ENCODE assay signal across 5 fruit fly cellular contexts in the genomic region with DNA sequence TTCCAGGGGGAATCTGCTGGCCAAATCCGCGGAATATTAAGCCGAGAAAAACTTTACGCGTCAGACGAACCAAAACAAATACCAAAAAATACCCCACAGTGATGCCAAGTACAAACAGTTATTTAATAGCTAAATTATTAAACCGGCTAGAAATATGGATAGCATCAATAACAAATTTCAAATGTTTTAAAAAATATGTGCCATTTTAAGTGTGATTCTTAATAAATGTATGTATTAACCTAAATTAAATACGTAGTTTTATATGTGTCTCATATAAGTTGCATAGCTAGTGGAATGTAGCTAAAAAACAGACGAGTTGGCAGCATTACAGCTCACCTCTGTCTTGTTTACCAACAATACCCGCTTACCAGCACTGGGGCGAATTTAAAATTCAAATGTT.
A peak's percentile ranks its signal among the peaks of the same experiment; 100 is the strongest.
TF ChIP-seq lines count a peak whose summit lies in the region.

A gene (minus strand): TSS at position 54 of the 400 bp plus-strand sequence.

- TF ChIP-seq CTCF in whole organism, embryonic (GFP tag; optimal IDR thresholded peaks at IDR 0.05; lab: Kevin White, UChicago) = no peak

TF ChIP-seq in whole organism, adult, 20 proteins besides CTCF, POLR2A, EP300 and RAD21 (continues in another document):
- TF ChIP-seq cic (GFP tag; optimal IDR thresholded peaks at IDR 0.05; lab: Kevin White, UChicago) (peak; percentile 23), CG5204 (GFP tag; optimal IDR thresholded peaks at IDR 0.05; lab: Kevin White, UChicago) (no peak), CG7101 (tag; optimal IDR thresholded peaks at IDR 0.05; lab: Kevin White, UChicago) (peak; percentile 77), CG33017 (tag; optimal IDR thresholded peaks at IDR 0.05; lab: Kevin White, UChicago) (peak; percentile 45), Hr96 (GFP tag; optimal IDR thresholded peaks at IDR 0.05; lab: Kevin White, UChicago) (peak; percentile 68), CG12768 (GFP tag; optimal IDR thresholded peaks at IDR 0.05; lab: Kevin White, UChicago) (peak; percentile 73), Mnt (GFP tag; optimal IDR thresholded peaks at IDR 0.05; lab: Kevin White, UChicago) (peak; percentile 41), bab1 (GFP tag; optimal IDR thresholded peaks at IDR 0.05; lab: Kevin White, UChicago) (peak; percentile 61), pad (GFP tag; optimal IDR thresholded peaks at IDR 0.05; lab: Kevin White, UChicago) (peak; percentile 70), CG7045 (GFP tag; optimal IDR thresholded peaks at IDR 0.05; lab: Kevin White, UChicago) (peak; percentile 67), Clk (GFP tag; optimal IDR thresholded peaks at IDR 0.05; lab: Kevin White, UChicago) (peak; percentile 52), tj (GFP tag; optimal IDR thresholded peaks at IDR 0.05; lab: Kevin White, UChicago) (peak; percentile 42), kay (GFP tag; lab: Kevin White, UChicago; ENCODE audit: borderline replicate concordance) (no peak), toe (GFP tag; optimal IDR thresholded peaks at IDR 0.05; lab: Kevin White, UChicago) (peak; percentile 79), cnc (optimal IDR thresholded peaks at IDR 0.05; lab: Kevin White, UChicago) (no peak), CG1620 (GFP tag; optimal IDR thresholded peaks at IDR 0.05; lab: Kevin White, UChicago) (peak; percentile 82), ovo (GFP tag; optimal IDR thresholded peaks at IDR 0.05; lab: Kevin White, UChicago) (peak; percentile 52)

TF ChIP-seq in whole organism, embryonic, 481 proteins besides CTCF, POLR2A, EP300 and RAD21 (continues in another document):
- TF ChIP-seq HmgD (GFP tag; optimal IDR thresholded peaks at IDR 0.05; lab: Kevin White, UChicago) = peak; percentile 6
- peak; percentile 80 for TF ChIP-seq lmd (GFP tag; IDR thresholded peaks at IDR 0.05; lab: Robert Waterston, UW)
- TF ChIP-seq CG10654 (GFP tag; optimal IDR thresholded peaks at IDR 0.05; lab: Kevin White, UChicago) = peak; percentile 68
- peak; percentile 78 for TF ChIP-seq E2f2 (GFP tag; IDR thresholded peaks at IDR 0.05; lab: Robert Waterston, UW)
- TF ChIP-seq CG15479 (GFP tag; optimal IDR thresholded peaks at IDR 0.05; lab: Kevin White, UChicago) = no peak
- TF ChIP-seq CG17912 (GFP tag; optimal IDR thresholded peaks at IDR 0.05; lab: Kevin White, UChicago) = no peak
- 0 out of 3 replicates have a peak, but pooled peaks have one; percentile 13 for TF ChIP-seq ase (GFP tag; IDR thresholded peaks at IDR 0.05; lab: Robert Waterston, UW)
- no peak for TF ChIP-seq danr (GFP tag; IDR thresholded peaks at IDR 0.05; lab: Robert Waterston, UW)
- TF ChIP-seq salm (tag; optimal IDR thresholded peaks at IDR 0.05; lab: Kevin White, UChicago) = no peak
- TF ChIP-seq pb (GFP tag; optimal IDR thresholded peaks at IDR 0.05; lab: Kevin White, UChicago) = no peak
- peak; percentile 73; the same call in 1 of the 2 replicates for TF ChIP-seq klu (GFP tag; IDR thresholded peaks at IDR 0.05; lab: Robert Waterston, UW)
- TF ChIP-seq ewg (GFP tag; optimal IDR thresholded peaks at IDR 0.05; lab: Kevin White, UChicago) = peak; percentile 61
- TF ChIP-seq ttk (GFP tag; IDR thresholded peaks at IDR 0.05; lab: Robert Waterston, UW) = peak; percentile 19; the same call in 1 of the 2 replicates
- peak; percentile 65 for TF ChIP-seq pzg (GFP tag; optimal IDR thresholded peaks at IDR 0.05; lab: Kevin White, UChicago)
- no peak for TF ChIP-seq wek (GFP tag; optimal IDR thresholded peaks at IDR 0.05; lab: Kevin White, UChicago)
- no peak for TF ChIP-seq ap (GFP tag; IDR thresholded peaks at IDR 0.05; lab: Robert Waterston, UW)
- TF ChIP-seq CG9817 (tag; optimal IDR thresholded peaks at IDR 0.05; lab: Kevin White, UChicago) = peak; percentile 81

TF ChIP-seq in whole organism, prepupa, 60 proteins besides CTCF, POLR2A, EP300 and RAD21 (continues in another document):
- no peak for TF ChIP-seq CG16779 (tag; optimal IDR thresholded peaks at IDR 0.05; lab: Kevin White, UChicago)
- TF ChIP-seq Blimp-1 (GFP tag; optimal IDR thresholded peaks at IDR 0.05; lab: Kevin White, UChicago) = no peak
- no peak for TF ChIP-seq Hr38 (GFP tag; optimal IDR thresholded peaks at IDR 0.05; lab: Kevin White, UChicago)
- no peak for TF ChIP-seq Smox (GFP tag; optimal IDR thresholded peaks at IDR 0.05; lab: Kevin White, UChicago)
- TF ChIP-seq CG11902 (GFP tag; optimal IDR thresholded peaks at IDR 0.05; lab: Kevin White, UChicago) = peak; percentile 63
- TF ChIP-seq fd59A (GFP tag; optimal IDR thresholded peaks at IDR 0.05; lab: Kevin White, UChicago) = peak; percentile 34
- no peak for TF ChIP-seq Eip78C (GFP tag; lab: Kevin White, UChicago)
- TF ChIP-seq CG15336 (GFP tag; IDR thresholded peaks at IDR 0.05; lab: Robert Waterston, UW) = no peak
- no peak for TF ChIP-seq Eip75B (GFP tag; optimal IDR thresholded peaks at IDR 0.05; lab: Kevin White, UChicago)
- peak; percentile 36; the same call in 1 of the 3 replicates for TF ChIP-seq eg (GFP tag; IDR thresholded peaks at IDR 0.05; lab: Robert Waterston, UW)
- TF ChIP-seq CG6854 (GFP tag; optimal IDR thresholded peaks at IDR 0.05; lab: Kevin White, UChicago) = no peak
- peak; percentile 79 for TF ChIP-seq esn (GFP tag; optimal IDR thresholded peaks at IDR 0.05; lab: Kevin White, UChicago)
- no peak for TF ChIP-seq CG34406 (GFP tag; optimal IDR thresholded peaks at IDR 0.05; lab: Kevin White, UChicago)
- TF ChIP-seq salr (GFP tag; optimal IDR thresholded peaks at IDR 0.05; lab: Kevin White, UChicago) = peak in 1 of 2 experiments; percentile 22
- no peak for TF ChIP-seq Ets21C (GFP tag; optimal IDR thresholded peaks at IDR 0.05; lab: Kevin White, UChicago)
- TF ChIP-seq pdm3 (GFP tag; optimal IDR thresholded peaks at IDR 0.05; lab: Kevin White, UChicago) = no peak
- TF ChIP-seq CG4318 (GFP tag; optimal IDR thresholded peaks at IDR 0.05; lab: Kevin White, UChicago) = no peak
- no peak for TF ChIP-seq topi (GFP tag; optimal IDR thresholded peaks at IDR 0.05; lab: Kevin White, UChicago)
- no peak for TF ChIP-seq CG8119 (GFP tag; IDR thresholded peaks at IDR 0.05; lab: Robert Waterston, UW)

TF ChIP-seq in whole organism, pupa, 21 proteins besides CTCF, POLR2A, EP300 and RAD21:
- TF ChIP-seq Snoo (tag; optimal IDR thresholded peaks at IDR 0.05; lab: Kevin White, UChicago) (no peak), CG34367 (tag; optimal IDR thresholded peaks at IDR 0.05; lab: Kevin White, UChicago) (no peak), fd96Ca (GFP tag; IDR thresholded peaks at IDR 0.05; lab: Robert Waterston, UW) (no peak), CG17806 (tag; optimal IDR thresholded peaks at IDR 0.05; lab: Kevin White, UChicago) (peak; percentile 40), CG15710 (tag; optimal IDR thresholded peaks at IDR 0.05; lab: Kevin White, UChicago) (peak; percentile 72), CG32121 (GFP tag; IDR thresholded peaks at IDR 0.05; lab: Robert Waterston, UW) (peak; percentile 17; the same call in 1 of the 2 replicates), CG10348 (GFP tag; IDR thresholded peaks at IDR 0.05; lab: Robert Waterston, UW) (no peak), rn (GFP tag; IDR thresholded peaks at IDR 0.05; lab: Robert Waterston, UW) (no peak), CG9948 (tag; optimal IDR thresholded peaks at IDR 0.05; lab: Kevin White, UChicago) (peak; percentile 52), gl (tag; optimal IDR thresholded peaks at IDR 0.05; lab: Kevin White, UChicago) (no peak), CG4496 (GFP tag; IDR thresholded peaks at IDR 0.05; lab: Robert Waterston, UW) (peak; percentile 59; the same call in 2 of the 3 replicates)

TF ChIP-seq in whole organism, wandering third instar larva, 38 proteins besides CTCF, POLR2A, EP300 and RAD21:
- TF ChIP-seq psq (GFP tag; optimal IDR thresholded peaks at IDR 0.05; lab: Kevin White, UChicago) (peak; percentile 64), woc (GFP tag; optimal IDR thresholded peaks at IDR 0.05; lab: Kevin White, UChicago) (peak; percentile 94), fru (GFP tag; optimal IDR thresholded peaks at IDR 0.05; lab: Kevin White, UChicago) (no peak), GATAd (GFP tag; optimal IDR thresholded peaks at IDR 0.05; lab: Kevin White, UChicago) (peak; percentile 43), OdsH (GFP tag; optimal IDR thresholded peaks at IDR 0.05; lab: Kevin White, UChicago) (peak; percentile 67), foxo (GFP tag; optimal IDR thresholded peaks at IDR 0.05; lab: Kevin White, UChicago) (peak in 1 of 2 experiments; percentile 80), Rel (GFP tag; optimal IDR thresholded peaks at IDR 0.05; lab: Kevin White, UChicago) (no peak), Rel (tag; optimal IDR thresholded peaks at IDR 0.05; lab: Kevin White, UChicago) (no peak), HLH106 (tag; optimal IDR thresholded peaks at IDR 0.05; lab: Kevin White, UChicago) (peak; percentile 86), Sp1 (GFP tag; optimal IDR thresholded peaks at IDR 0.05; lab: Kevin White, UChicago) (no peak), Myc (optimal IDR thresholded peaks at IDR 0.05; lab: Kevin White, UChicago) (peak; percentile 99), CG9705 (GFP tag; optimal IDR thresholded peaks at IDR 0.05; lab: Kevin White, UChicago) (peak; percentile 78), ey (GFP tag; optimal IDR thresholded peaks at IDR 0.05; lab: Kevin White, UChicago) (peak; percentile 69), sv (GFP tag; optimal IDR thresholded peaks at IDR 0.05; lab: Kevin White, UChicago) (peak; percentile 70), Hnf4 (GFP tag; optimal IDR thresholded peaks at IDR 0.05; lab: Kevin White, UChicago) (no peak)
